Fruit fly (Drosophila melanogaster) whole organism: ENCODE data around the gene CG1924.

Experiments used
- CG8478 ChIP-seq: fragments of >200 bp; optimal IDR thresholded peaks from 2 replicates; lab custom pipeline; 2018; ENCODE audit warnings: inconsistent platforms
- Dll ChIP-seq: fragments of >200 bp; optimal IDR thresholded peaks from 2 replicates; lab custom pipeline; 2017
- EcR ChIP-seq, 2 experiments: fragments of >200 bp; optimal IDR thresholded peaks; 2 replicates each; lab custom pipeline; 2017; ENCODE audit warnings: missing biosample characterization in 2 of 2, missing genetic modification characterization in 2 of 2, missing genetic modification reagents in 2 of 2
- pan ChIP-seq: fragments of >200 bp; optimal IDR thresholded peaks from 2 replicates; lab custom pipeline; 2017
- psq ChIP-seq: fragments of >200 bp; optimal IDR thresholded peaks from 2 replicates; lab custom pipeline; 2017
- usp ChIP-seq: fragments of >200 bp; optimal IDR thresholded peaks from 2 replicates; lab custom pipeline; 2017; ENCODE audit warnings: missing biosample characterization, missing genetic modification characterization, mixed read lengths

Gene CG1924

DNA sequence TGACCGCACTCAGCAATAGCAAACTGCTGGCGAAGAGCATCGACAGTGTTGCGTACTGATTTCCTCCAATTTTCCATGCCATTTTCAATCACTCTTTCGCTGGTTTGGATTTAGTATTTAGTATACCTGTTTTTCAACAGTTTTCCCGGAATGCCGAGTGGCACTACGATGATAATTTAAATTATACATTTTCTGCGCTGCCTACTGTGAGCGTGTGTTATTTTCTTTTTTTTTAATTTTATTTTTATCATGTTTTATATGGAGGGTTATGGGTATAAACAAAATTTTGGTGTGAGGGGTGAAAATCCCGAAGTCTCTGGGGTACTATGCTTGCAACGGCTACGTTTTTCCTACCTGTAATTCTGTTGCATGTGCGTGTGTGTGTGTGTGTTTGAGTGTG lies at the start of gene CG1924:
Gene CG1924, minus strand, starts transcription at position 101 of the 400 bp plus-strand sequence.
- TF ChIP-seq Dll (lab: Kevin White, UChicago) (no peak), usp (GFP tag; lab: Kevin White, UChicago) (no peak), CG8478 (no peak), EcR (GFP tag; optimal IDR thresholded peaks at IDR 0.05; lab: Kevin White, UChicago) (no peak), psq (lab: Kevin White, UChicago) (no peak), pan (lab: Kevin White, UChicago) (no peak)

DNA sequence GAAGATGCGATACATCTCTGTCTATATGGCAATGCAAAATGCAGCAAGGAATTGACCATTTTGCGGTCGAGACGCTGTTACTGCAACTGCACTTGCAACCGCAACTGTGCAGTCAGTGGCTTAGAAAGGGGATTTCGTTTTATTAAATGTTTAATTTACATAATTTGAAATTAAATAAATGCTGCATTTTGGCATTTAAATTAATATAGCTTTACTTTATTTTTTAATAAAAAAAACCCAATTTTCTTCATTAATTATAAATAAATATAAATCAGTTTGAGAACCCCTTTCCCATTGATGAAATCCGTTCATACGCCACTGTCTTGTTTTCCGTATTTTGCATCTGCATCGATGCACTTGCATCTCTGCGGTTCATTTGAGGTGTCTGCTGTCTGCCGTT lies 49.5 kb upstream of the CG1924 start:
- TF ChIP-seq usp (GFP tag; lab: Kevin White, UChicago), result no peak
- no peak for TF ChIP-seq psq (lab: Kevin White, UChicago)
- no peak for TF ChIP-seq EcR (GFP tag; optimal IDR thresholded peaks at IDR 0.05; lab: Kevin White, UChicago)
- no peak for TF ChIP-seq CG8478
- no peak for TF ChIP-seq Dll (lab: Kevin White, UChicago)
- TF ChIP-seq pan (lab: Kevin White, UChicago), result no peak

DNA sequence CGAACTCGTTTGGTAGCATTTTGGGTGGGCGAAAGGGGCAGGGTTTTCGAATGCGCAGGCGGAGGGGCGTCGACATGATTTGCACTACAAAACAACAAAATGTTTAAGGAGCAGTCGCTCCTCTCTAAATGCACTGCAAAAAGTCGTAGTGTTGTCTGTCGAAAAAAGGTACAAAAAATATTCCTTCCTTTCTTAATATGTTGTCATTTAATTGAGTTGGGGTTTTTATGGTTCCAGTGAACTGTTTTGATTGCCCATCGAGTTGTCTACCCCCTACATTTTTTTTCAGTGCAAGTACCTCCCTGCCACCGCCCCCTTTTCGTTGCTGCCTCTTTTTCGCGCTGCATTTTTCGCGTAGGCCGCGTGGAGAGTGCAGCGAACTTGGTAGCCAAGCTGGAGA lies 48.1 kb upstream of the CG1924 start:
- TF ChIP-seq Dll (lab: Kevin White, UChicago) (no peak), pan (lab: Kevin White, UChicago) (no peak), EcR (GFP tag; optimal IDR thresholded peaks at IDR 0.05; lab: Kevin White, UChicago) (peak; percentile 19 to 88)

DNA sequence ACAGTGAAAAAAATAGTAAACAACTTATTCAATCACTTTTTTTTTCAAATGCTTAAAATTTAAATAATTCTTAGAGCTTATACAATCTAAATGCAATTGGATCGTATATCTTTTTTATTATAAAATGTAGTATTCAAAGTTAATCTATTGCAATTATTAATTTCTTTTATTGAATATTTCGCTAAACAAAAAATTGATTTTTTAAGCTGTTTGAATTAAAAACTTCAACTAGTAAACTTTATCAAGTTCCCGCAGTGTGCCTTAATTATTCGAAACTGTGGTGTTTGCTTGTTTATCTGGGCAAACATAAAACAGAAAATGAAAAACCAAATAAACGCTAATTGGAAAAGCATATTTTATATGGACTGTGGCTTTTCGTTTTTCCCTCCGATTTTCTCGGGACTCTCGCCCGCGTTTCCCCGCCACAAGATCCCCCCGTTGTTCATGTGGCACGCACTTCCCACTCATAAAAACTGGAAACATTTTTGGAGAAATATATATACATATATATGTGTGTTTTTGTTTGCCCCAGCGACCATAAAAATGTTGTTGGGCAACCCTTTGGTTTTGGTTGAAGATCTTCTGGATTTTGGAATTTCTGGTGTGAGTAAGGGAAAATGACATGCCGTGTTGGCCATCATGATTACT lies 47.0 kb upstream of the CG1924 start:
- no peak for TF ChIP-seq psq (lab: Kevin White, UChicago)
- TF ChIP-seq CG8478, result no peak
- TF ChIP-seq EcR (GFP tag; optimal IDR thresholded peaks at IDR 0.05; lab: Kevin White, UChicago), result no peak
- TF ChIP-seq pan (lab: Kevin White, UChicago), result no peak
- TF ChIP-seq usp (GFP tag; lab: Kevin White, UChicago), result no peak
- TF ChIP-seq Dll (lab: Kevin White, UChicago), result no peak

DNA sequence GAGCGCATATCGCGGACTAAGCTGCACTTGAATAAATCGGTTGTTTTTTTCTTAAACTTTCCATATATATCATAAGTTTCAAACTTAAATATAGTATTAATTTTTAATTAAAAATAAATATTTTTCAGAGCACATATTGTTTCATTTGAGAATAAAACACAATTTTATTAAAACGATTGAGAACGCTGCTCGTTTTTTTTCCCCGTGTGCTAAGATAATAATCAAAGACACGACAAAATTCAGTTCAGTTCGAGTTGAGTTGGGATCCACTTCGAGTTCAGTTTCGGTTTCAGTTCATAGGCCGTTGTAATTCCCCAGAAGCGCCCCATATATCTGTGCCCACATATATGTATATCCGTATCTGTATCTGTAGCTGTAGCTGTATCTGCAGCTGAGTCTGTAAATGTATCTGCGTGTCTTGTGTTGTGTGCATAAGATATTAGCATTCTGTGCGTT lies 44.5 kb upstream of the CG1924 start:
- TF ChIP-seq CG8478 (no peak), EcR (GFP tag; optimal IDR thresholded peaks at IDR 0.05; lab: Kevin White, UChicago) (no peak), usp (GFP tag; lab: Kevin White, UChicago) (no peak), pan (lab: Kevin White, UChicago) (no peak), psq (lab: Kevin White, UChicago) (no peak), Dll (lab: Kevin White, UChicago) (no peak)

DNA sequence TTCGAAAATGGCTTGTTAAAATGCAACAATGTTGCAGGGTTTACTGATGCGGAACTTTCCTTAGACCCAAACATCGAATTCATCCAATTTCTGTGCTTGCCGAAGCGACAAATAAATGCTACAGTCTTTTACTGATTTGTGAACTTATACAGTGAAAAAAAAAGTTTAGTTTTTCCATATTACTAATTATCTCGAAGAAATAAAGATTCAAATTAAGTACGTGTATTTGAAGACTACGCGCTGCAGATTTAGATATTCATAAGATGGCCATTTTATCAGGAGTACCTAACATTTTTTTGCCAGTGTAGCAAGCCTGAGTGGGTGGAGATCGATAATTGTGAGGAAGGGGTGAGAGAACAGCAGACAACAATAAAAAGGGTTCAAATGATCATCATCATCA lies 43.1 kb upstream of the CG1924 start:
- TF ChIP-seq psq (lab: Kevin White, UChicago) (no peak), CG8478 (no peak), Dll (lab: Kevin White, UChicago) (no peak), EcR (GFP tag; optimal IDR thresholded peaks at IDR 0.05; lab: Kevin White, UChicago) (no peak), usp (GFP tag; lab: Kevin White, UChicago) (no peak), pan (lab: Kevin White, UChicago) (no peak)

DNA sequence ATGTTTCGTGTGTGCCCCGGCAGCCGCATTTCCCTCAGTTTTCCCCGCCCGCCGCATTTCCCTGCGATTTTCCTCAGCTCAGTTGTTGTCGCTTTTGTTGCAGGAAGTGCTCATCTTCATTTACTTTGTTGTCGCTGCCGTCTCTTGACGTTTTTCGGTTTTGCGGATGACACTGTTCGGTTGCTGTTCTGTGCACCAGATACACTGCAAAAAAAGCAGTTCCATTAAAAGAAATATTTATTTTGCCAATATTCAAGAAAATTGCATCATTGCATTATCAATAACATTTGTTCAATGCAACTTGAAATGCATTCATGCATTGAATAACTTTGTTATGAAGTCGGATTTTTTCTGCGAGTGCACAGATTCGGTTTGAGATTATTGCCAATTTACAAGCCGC lies 39.1 kb upstream of the CG1924 start:
- TF ChIP-seq pan (lab: Kevin White, UChicago) (no peak), usp (GFP tag; lab: Kevin White, UChicago) (no peak), Dll (lab: Kevin White, UChicago) (no peak), CG8478 (no peak), EcR (GFP tag; optimal IDR thresholded peaks at IDR 0.05; lab: Kevin White, UChicago) (no peak), psq (lab: Kevin White, UChicago) (no peak)

DNA sequence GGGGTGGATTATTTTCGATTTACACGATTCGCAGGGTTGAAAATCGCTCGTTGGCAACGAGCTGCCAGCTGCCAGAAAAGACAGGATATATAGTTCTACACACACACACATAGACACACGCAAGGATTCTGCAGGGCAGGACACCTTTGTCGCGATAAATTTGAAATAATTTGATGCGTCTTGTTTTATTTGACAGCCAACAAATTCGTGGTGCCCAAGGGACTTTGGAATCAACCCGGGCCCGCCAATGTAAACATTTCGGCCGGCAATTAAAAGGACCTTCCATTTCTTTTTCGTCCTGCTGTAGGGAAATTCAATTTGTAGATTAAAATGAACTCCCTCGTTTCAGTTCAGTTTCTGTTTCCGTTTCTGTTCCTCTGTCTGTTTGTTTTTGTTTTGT lies 34.3 kb upstream of the CG1924 start:
- no peak for TF ChIP-seq psq (lab: Kevin White, UChicago)

DNA sequence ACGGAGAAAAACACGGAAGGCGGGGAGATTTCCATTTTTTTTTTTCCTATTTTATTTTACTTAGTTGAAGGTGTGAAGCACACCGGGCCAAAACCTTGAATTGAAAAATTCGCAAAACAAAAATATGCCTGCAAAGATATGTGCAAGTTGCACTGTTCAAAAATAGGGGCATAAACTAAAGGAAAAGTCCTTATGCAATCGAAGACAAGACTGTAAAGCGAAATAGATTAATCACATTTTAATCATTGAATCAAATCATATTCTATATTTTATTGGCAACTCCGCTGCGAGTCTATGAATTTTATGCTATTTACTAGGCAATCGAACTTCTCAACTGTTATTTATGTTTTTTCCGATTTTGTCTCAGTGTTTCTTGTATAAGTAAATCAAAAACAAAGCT lies 29.2 kb upstream of the CG1924 start:
- TF ChIP-seq usp (GFP tag; lab: Kevin White, UChicago), result no peak
- TF ChIP-seq CG8478, result no peak
- no peak for TF ChIP-seq EcR (GFP tag; optimal IDR thresholded peaks at IDR 0.05; lab: Kevin White, UChicago)
- TF ChIP-seq Dll (lab: Kevin White, UChicago), result no peak
- no peak for TF ChIP-seq psq (lab: Kevin White, UChicago)
- TF ChIP-seq pan (lab: Kevin White, UChicago), result no peak

DNA sequence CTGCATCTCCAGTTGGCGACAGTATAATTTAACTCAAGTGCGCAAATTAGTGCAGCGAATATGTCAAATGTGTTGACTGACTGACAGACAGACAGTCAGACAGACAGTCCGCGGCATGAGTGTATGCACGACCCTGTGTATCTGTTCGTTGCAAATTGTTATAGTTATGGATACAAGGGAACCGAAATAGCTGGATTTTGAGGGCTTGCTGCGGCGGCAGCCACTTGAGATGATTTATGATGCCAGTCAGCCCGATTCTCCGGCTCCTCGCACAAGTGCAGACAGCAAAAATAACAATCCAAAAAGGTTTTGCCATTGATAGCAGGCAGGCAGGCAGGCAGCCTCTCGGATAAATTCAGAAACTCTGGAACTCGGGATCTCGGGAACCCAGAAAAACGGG lies 28.7 kb upstream of the CG1924 start:
- no peak for TF ChIP-seq psq (lab: Kevin White, UChicago)
- no peak for TF ChIP-seq EcR (GFP tag; optimal IDR thresholded peaks at IDR 0.05; lab: Kevin White, UChicago)
- no peak for TF ChIP-seq usp (GFP tag; lab: Kevin White, UChicago)
- no peak for TF ChIP-seq CG8478

DNA sequence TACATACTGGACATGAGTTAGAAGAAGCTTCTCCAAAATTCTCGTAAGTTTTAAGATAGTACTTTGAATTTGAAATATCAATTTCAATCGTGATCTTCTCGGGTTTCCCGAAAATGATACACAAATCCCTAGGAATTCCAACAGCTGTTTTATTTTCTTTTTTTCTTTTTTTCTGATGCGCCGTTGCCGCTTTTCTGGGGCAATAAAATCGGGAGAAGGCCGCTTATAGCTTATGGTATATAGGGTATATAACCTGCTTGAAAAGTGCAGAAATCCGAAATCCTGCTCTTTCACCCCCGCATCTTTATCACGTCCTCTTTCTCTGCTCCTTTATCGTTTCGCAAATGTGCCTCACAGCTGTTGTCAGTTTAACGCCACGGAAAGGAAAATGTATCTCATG lies 27.8 kb upstream of the CG1924 start:
- TF ChIP-seq Dll (lab: Kevin White, UChicago) (no peak), CG8478 (no peak), pan (lab: Kevin White, UChicago) (no peak), psq (lab: Kevin White, UChicago) (no peak), usp (GFP tag; lab: Kevin White, UChicago) (no peak), EcR (GFP tag; optimal IDR thresholded peaks at IDR 0.05; lab: Kevin White, UChicago) (no peak)

DNA sequence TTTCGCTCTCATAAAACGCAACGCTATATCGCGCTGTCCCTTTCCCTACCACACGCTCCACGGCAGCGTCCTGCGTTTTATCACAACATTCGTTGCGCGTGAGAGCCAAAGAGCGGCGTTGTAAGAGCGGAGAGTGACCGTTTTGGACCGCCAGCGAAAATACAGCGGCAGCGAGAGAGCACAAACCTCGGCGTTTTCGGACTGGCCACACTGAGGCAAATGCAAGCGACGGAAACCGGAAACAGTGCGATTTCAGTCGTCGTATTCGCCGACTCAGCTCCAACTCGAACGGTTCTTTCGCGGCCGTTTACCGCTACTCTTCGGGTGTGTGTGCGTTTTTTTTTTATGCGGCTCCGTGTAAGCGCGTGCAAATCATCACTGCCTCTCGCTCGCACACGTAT lies 25.1 kb upstream of the CG1924 start:
- TF ChIP-seq pan (lab: Kevin White, UChicago) (no peak), Dll (lab: Kevin White, UChicago) (peak; percentile 36)

DNA sequence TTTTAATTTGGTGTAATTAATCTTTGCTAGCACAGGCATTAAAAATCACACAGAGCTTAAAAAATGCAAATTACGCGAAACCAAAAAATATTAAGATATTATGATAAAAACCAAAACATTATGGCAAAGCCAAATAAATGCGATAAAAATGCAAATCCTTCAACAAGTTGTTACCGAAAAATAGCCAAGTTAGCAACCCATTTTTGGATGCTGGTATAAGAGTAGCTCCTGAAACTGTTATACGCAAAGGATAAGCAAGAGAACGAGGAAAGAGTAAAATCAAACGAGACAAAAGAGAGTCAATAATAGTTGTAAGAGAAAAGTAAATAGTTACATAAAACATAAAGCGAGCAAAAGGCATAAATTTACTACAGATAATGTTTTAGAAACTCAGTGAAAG lies 24.3 kb upstream of the CG1924 start:
- TF ChIP-seq usp (GFP tag; lab: Kevin White, UChicago) (no peak), pan (lab: Kevin White, UChicago) (no peak), psq (lab: Kevin White, UChicago) (no peak), EcR (GFP tag; optimal IDR thresholded peaks at IDR 0.05; lab: Kevin White, UChicago) (no peak), Dll (lab: Kevin White, UChicago) (no peak), CG8478 (no peak)
